Worm (Caenorhabditis elegans): ENCODE results near the gene Y75B8A.25.

ce11 chrIII:12318794-12319193 is 45.0 kb downstream of the Y75B8A.25 start, which contains the start of gene Y75B8A.28:
- TF ChIP-seq nhr-237 (tag; optimal IDR thresholded peaks at IDR 0.05) (no peak), lin-13 (tag; optimal IDR thresholded peaks at IDR 0.05) (no peak), unc-39 (tag; optimal IDR thresholded peaks at IDR 0.05) (no peak), unc-62 (GFP tag; optimal IDR thresholded peaks at IDR 0.05) (no peak), unc-120 (tag; optimal IDR thresholded peaks at IDR 0.05; ENCODE audit: poor library complexity, severe bottlenecking) (no peak), hlh-1 (tag; optimal IDR thresholded peaks at IDR 0.05) (no peak), ztf-11 (tag; optimal IDR thresholded peaks at IDR 0.05) (no peak), snpc-4 (tag; optimal IDR thresholded peaks at IDR 0.05) (no peak)

All from whole organism, mixed stage, embryonic.